Fruit fly (Drosophila melanogaster) whole organism, embryonic: ENCODE measurements around the gene dpr20.
A peak's percentile ranks its signal among the peaks of the same experiment; 100 is the strongest.

Experiments
- Atf6 ChIP-seq: fragments of 200-800 bp; sonication (Bioruptor generic); IDR thresholded peaks from 2 replicates; pipeline ENCODE4 v1.3.6; 2022; ENCODE audit warnings: missing biosample characterization, missing genetic modification characterization
- BtbVII ChIP-seq: fragments of 200-800 bp; sonication (Bioruptor generic); optimal IDR thresholded peaks from 3 replicates; lab custom pipeline; 2017; ENCODE audit warnings: missing biosample characterization, mild to moderate bottlenecking, missing genetic modification characterization
- CG10654 ChIP-seq: fragments of 200-800 bp; sonication (Bioruptor generic); optimal IDR thresholded peaks from 2 replicates; lab custom pipeline; 2016; ENCODE audit warnings: missing biosample characterization, missing genetic modification characterization
- CG11504 ChIP-seq: fragments of 200-800 bp; sonication (Bioruptor generic); optimal IDR thresholded peaks from 3 replicates; lab custom pipeline; 2019; ENCODE audit warnings: missing biosample characterization, mild to moderate bottlenecking, missing genetic modification characterization, moderate library complexity
- CG12155 ChIP-seq: fragments of 200-800 bp; sonication (Bioruptor generic); optimal IDR thresholded peaks from 3 replicates; lab custom pipeline; 2016; ENCODE audit warnings: missing biosample characterization, missing genetic modification characterization
- CG14441 ChIP-seq: fragments of 200-800 bp; sonication (Bioruptor generic); IDR thresholded peaks from 2 replicates; pipeline ENCODE4 v1.3.6; 2022; ENCODE audit warnings: missing biosample characterization, missing genetic modification characterization
- CG14710 ChIP-seq: fragments of 200-800 bp; sonication (Bioruptor generic); optimal IDR thresholded peaks from 3 replicates; lab custom pipeline; 2019; ENCODE audit warnings: missing biosample characterization, mild to moderate bottlenecking, missing genetic modification characterization, moderate library complexity
- CG15479 ChIP-seq: fragments of 200-800 bp; sonication (Bioruptor generic); optimal IDR thresholded peaks from 3 replicates; lab custom pipeline; 2019; ENCODE audit warnings: missing biosample characterization, mild to moderate bottlenecking, missing genetic modification characterization, moderate library complexity
- CG15601 ChIP-seq: fragments of 200-800 bp; sonication (Bioruptor generic); optimal IDR thresholded peaks from 3 replicates; lab custom pipeline; 2019; ENCODE audit warnings: missing biosample characterization, mild to moderate bottlenecking, missing genetic modification characterization, moderate library complexity
- CG1603 ChIP-seq: fragments of 200-800 bp; sonication (Bioruptor generic); optimal IDR thresholded peaks from 2 replicates; lab custom pipeline; 2019; ENCODE audit warnings: missing biosample characterization, mild to moderate bottlenecking, missing genetic modification characterization, moderate library complexity
- CG17186 ChIP-seq: fragments of 200-800 bp; sonication (Bioruptor generic); optimal IDR thresholded peaks from 3 replicates; lab custom pipeline; 2017; ENCODE audit warnings: missing biosample characterization, missing genetic modification reagents, missing genetic modification characterization
- CG17912 ChIP-seq: fragments of 200-800 bp; sonication (Bioruptor generic); optimal IDR thresholded peaks from 2 replicates; lab custom pipeline; 2018; ENCODE audit warnings: missing biosample characterization, mild to moderate bottlenecking, missing genetic modification characterization
- CG18599 ChIP-seq: fragments of 200-800 bp; sonication (Bioruptor generic); optimal IDR thresholded peaks from 3 replicates; lab custom pipeline; 2017; ENCODE audit warnings: missing biosample characterization, missing genetic modification characterization, mild to moderate bottlenecking, moderate library complexity, missing genetic modification reagents
- CG2712 ChIP-seq: fragments of 200-800 bp; optimal IDR thresholded peaks from 3 replicates; lab custom pipeline; 2019; ENCODE audit warnings: missing biosample characterization, mild to moderate bottlenecking, missing genetic modification characterization, moderate library complexity
- CG3065 ChIP-seq: fragments of 200-800 bp; sonication (Bioruptor generic); optimal IDR thresholded peaks from 2 replicates; lab custom pipeline; 2016; ENCODE audit warnings: missing biosample characterization, missing genetic modification characterization
- CG31388 ChIP-seq: fragments of 200-800 bp; sonication (Bioruptor generic); optimal IDR thresholded peaks from 2 replicates; lab custom pipeline; 2016; ENCODE audit warnings: missing biosample characterization, missing genetic modification characterization
- CG34376 ChIP-seq: fragments of 200-800 bp; sonication (Bioruptor generic); optimal IDR thresholded peaks from 2 replicates; lab custom pipeline; 2018; ENCODE audit warnings: missing biosample characterization, mild to moderate bottlenecking, missing genetic modification characterization
- CG4360 ChIP-seq: fragments of 200-800 bp; sonication (Bioruptor generic); IDR thresholded peaks from 2 replicates; pipeline ENCODE4 v1.3.6; 2022; ENCODE audit warnings: missing biosample characterization, missing genetic modification characterization
- CG4707 ChIP-seq: fragments of 200-800 bp; sonication (Bioruptor generic); optimal IDR thresholded peaks from 2 replicates; lab custom pipeline; 2018; ENCODE audit warnings: missing biosample characterization, mild to moderate bottlenecking, missing genetic modification characterization, moderate library complexity
- CG7928 ChIP-seq: fragments of 200-800 bp; sonication (Bioruptor generic); optimal IDR thresholded peaks from 2 replicates; lab custom pipeline; 2017; ENCODE audit warnings: missing biosample characterization, mild to moderate bottlenecking, missing genetic modification characterization
- CG7963 ChIP-seq: fragments of 200-800 bp; sonication (Bioruptor generic); IDR thresholded peaks from 3 replicates; pipeline ENCODE4 v1.3.6; 2022; ENCODE audit warnings: missing biosample characterization, missing genetic modification characterization; ENCODE audit not compliant: partially characterized antibody
- CG8359 ChIP-seq: fragments of 200-800 bp; sonication (Bioruptor generic); optimal IDR thresholded peaks from 2 replicates; lab custom pipeline; 2017; ENCODE audit warnings: missing biosample characterization, mild to moderate bottlenecking, missing genetic modification characterization, borderline replicate concordance
- Camta ChIP-seq: fragments of 200-800 bp; sonication (Bioruptor generic); optimal IDR thresholded peaks from 2 replicates; lab custom pipeline; 2016; ENCODE audit warnings: missing biosample characterization, missing genetic modification characterization
- Dfd ChIP-seq, 2 experiments: fragments of >200 bp; optimal IDR thresholded peaks; 2 replicates each; lab custom pipeline; 2017; ENCODE audit warnings: missing biosample characterization in 2 of 2, missing genetic modification characterization in 2 of 2
- Dll ChIP-seq: fragments of 200-800 bp; sonication (Bioruptor generic); IDR thresholded peaks from 4 replicates; pipeline ENCODE4 v1.3.6; 2022; ENCODE audit warnings: missing biosample characterization, missing genetic modification characterization; ENCODE audit not compliant: partially characterized antibody
- Dp ChIP-seq: fragments of 200-800 bp; sonication (Bioruptor generic); optimal IDR thresholded peaks from 2 replicates; lab custom pipeline; 2018; ENCODE audit warnings: missing biosample characterization, mild to moderate bottlenecking, missing genetic modification characterization, moderate library complexity
- Fer3 ChIP-seq: fragments of 200-800 bp; sonication (Bioruptor generic); optimal IDR thresholded peaks from 2 replicates; lab custom pipeline; 2018; ENCODE audit warnings: missing biosample characterization, mild to moderate bottlenecking, missing genetic modification characterization, moderate library complexity
- Hsf ChIP-seq: fragments of 200-800 bp; sonication (Bioruptor generic); optimal IDR thresholded peaks from 3 replicates; lab custom pipeline; 2016; ENCODE audit warnings: missing biosample characterization, missing genetic modification characterization
- Meics ChIP-seq: fragments of 200-800 bp; sonication (Bioruptor generic); optimal IDR thresholded peaks from 2 replicates; lab custom pipeline; 2017; ENCODE audit warnings: missing biosample characterization, mild to moderate bottlenecking, missing genetic modification characterization
- Mes4 ChIP-seq: fragments of 200-800 bp; sonication (Bioruptor generic); optimal IDR thresholded peaks from 2 replicates; lab custom pipeline; 2016; ENCODE audit warnings: missing biosample characterization, missing genetic modification characterization
- NK7.1 ChIP-seq: fragments of 200-800 bp; sonication (Bioruptor generic); optimal IDR thresholded peaks from 3 replicates; lab custom pipeline; 2016; ENCODE audit warnings: missing biosample characterization, missing genetic modification characterization
- Rfx ChIP-seq: fragments of 200-800 bp; sonication (Bioruptor generic); IDR thresholded peaks from 2 replicates; pipeline ENCODE4 v1.3.6; 2022; ENCODE audit warnings: missing biosample characterization, missing genetic modification characterization
- Sin3A ChIP-seq: fragments of >200 bp; optimal IDR thresholded peaks from 2 replicates; lab custom pipeline; 2018
- Spps ChIP-seq: fragments of 200-800 bp; sonication (Bioruptor generic); optimal IDR thresholded peaks from 2 replicates; lab custom pipeline; 2018; ENCODE audit warnings: missing biosample characterization, mild to moderate bottlenecking, missing genetic modification characterization
- Stat92E ChIP-seq, 3 experiments: fragments of >200 bp in 2 of 3; fragments of 200-800 bp in 1 of 3; sonication (Bioruptor generic) in 1 of 3; optimal IDR thresholded peaks; 2 replicates each; lab custom pipeline; 2017 to 2019; ENCODE audit warnings: missing biosample characterization in 3 of 3, missing genetic modification characterization in 3 of 3, mild to moderate bottlenecking in 1 of 3, moderate library complexity in 1 of 3
- al ChIP-seq: fragments of 200-800 bp; sonication (Bioruptor generic); IDR thresholded peaks from 2 replicates; pipeline ENCODE4 v1.3.6; 2022; ENCODE audit warnings: missing biosample characterization, missing genetic modification characterization
- ash1 ChIP-seq: fragments of 200-800 bp; sonication (Bioruptor generic); optimal IDR thresholded peaks from 2 replicates; lab custom pipeline; 2018; ENCODE audit warnings: missing biosample characterization, mild to moderate bottlenecking, missing genetic modification characterization
- bsh ChIP-seq, 2 experiments: fragments of 200-800 bp; sonication (Bioruptor generic); optimal IDR thresholded peaks; 2 replicates each; lab custom pipeline; 2017 to 2018; ENCODE audit warnings: mild to moderate bottlenecking in 2 of 2, missing biosample characterization in 2 of 2, missing genetic modification characterization in 2 of 2, moderate library complexity in 1 of 2
- cas ChIP-seq: fragments of 200-800 bp; sonication (Bioruptor generic); IDR thresholded peaks from 2 replicates; pipeline ENCODE4 v1.3.6; 2022; ENCODE audit warnings: missing biosample characterization, missing genetic modification characterization
- cato ChIP-seq: fragments of 200-800 bp; sonication (Bioruptor generic); optimal IDR thresholded peaks from 2 replicates; lab custom pipeline; 2016; ENCODE audit warnings: missing biosample characterization, missing genetic modification characterization, borderline replicate concordance
- chn ChIP-seq: fragments of 200-800 bp; sonication (Bioruptor generic); optimal IDR thresholded peaks from 2 replicates; lab custom pipeline; 2016; ENCODE audit warnings: missing biosample characterization, missing genetic modification characterization
- ci ChIP-seq: fragments of 200-800 bp; sonication (Bioruptor generic); IDR thresholded peaks from 3 replicates; pipeline ENCODE4 v1.3.6; 2022; ENCODE audit warnings: missing biosample characterization, missing genetic modification characterization
- dati ChIP-seq: fragments of 200-800 bp; sonication (Bioruptor generic); IDR thresholded peaks from 2 replicates; pipeline ENCODE4 v1.3.6; 2022; ENCODE audit warnings: missing biosample characterization, missing genetic modification characterization
- emc ChIP-seq: fragments of 200-800 bp; sonication (Bioruptor generic); optimal IDR thresholded peaks from 2 replicates; lab custom pipeline; 2016; ENCODE audit warnings: missing biosample characterization, missing genetic modification characterization
- hkb ChIP-seq, 2 experiments: fragments of 200-800 bp in 1 of 2; fragments of >200 bp in 1 of 2; sonication (Bioruptor generic) in 1 of 2; IDR thresholded peaks in 1 of 2; optimal IDR thresholded peaks in 1 of 2; 2 replicates each; pipeline versions ENCODE4 v1.3.6 to Lab custom; 2017 to 2022; ENCODE audit warnings: missing biosample characterization in 1 of 2, missing genetic modification characterization in 1 of 2
- nau ChIP-seq: fragments of 200-800 bp; sonication (Bioruptor generic); optimal IDR thresholded peaks from 3 replicates; lab custom pipeline; 2017; ENCODE audit warnings: missing biosample characterization, mild to moderate bottlenecking, missing genetic modification characterization, missing genetic modification reagents
- stwl ChIP-seq: fragments of 200-800 bp; sonication (Bioruptor generic); optimal IDR thresholded peaks from 3 replicates; lab custom pipeline; 2018; ENCODE audit warnings: missing biosample characterization, mild to moderate bottlenecking, missing genetic modification characterization, moderate library complexity
- tna ChIP-seq: fragments of 200-800 bp; sonication (Bioruptor generic); IDR thresholded peaks from 2 replicates; pipeline ENCODE4 v1.3.6; 2022; ENCODE audit warnings: missing biosample characterization, missing genetic modification characterization; ENCODE audit not compliant: partially characterized antibody
- tup ChIP-seq: fragments of 200-800 bp; sonication (Bioruptor generic); optimal IDR thresholded peaks from 2 replicates; lab custom pipeline; 2016; ENCODE audit warnings: missing biosample characterization, mild to moderate bottlenecking, missing genetic modification characterization, moderate library complexity
- wek ChIP-seq: fragments of 200-800 bp; sonication (Bioruptor generic); optimal IDR thresholded peaks from 3 replicates; lab custom pipeline; 2018; ENCODE audit warnings: missing biosample characterization, mild to moderate bottlenecking, missing genetic modification characterization, moderate library complexity

dpr20 gene

dm6 chr3L:851061-851460, 6.0 kb downstream of the dpr20 start, which contains the start of gene Dci (continued):
- peak; percentile 83 for TF ChIP-seq Sin3A
- TF ChIP-seq CG10654 (GFP tag; lab: Kevin White, UChicago), result peak; percentile 75
- no peak for TF ChIP-seq Spps (tag; lab: Kevin White, UChicago)
- TF ChIP-seq BtbVII (GFP tag; lab: Kevin White, UChicago), result no peak
- TF ChIP-seq CG1603 (tag; lab: Kevin White, UChicago), result peak; percentile 82
- peak; percentile 75 for TF ChIP-seq al
- no peak for TF ChIP-seq CG31388 (GFP tag; lab: Kevin White, UChicago)
- TF ChIP-seq CG2712 (tag; lab: Kevin White, UChicago), result peak; percentile 68
- peak; percentile 74 for TF ChIP-seq cas (GFP tag; lab: Robert Waterston, UW)
- TF ChIP-seq Rfx (GFP tag; lab: Robert Waterston, UW), result peak; percentile 87
- peak in 1 of 2 experiments; percentile 73 for TF ChIP-seq bsh (GFP tag; optimal IDR thresholded peaks at IDR 0.05; lab: Kevin White, UChicago)
- TF ChIP-seq ash1 (GFP tag; lab: Kevin White, UChicago), result no peak
- no peak for TF ChIP-seq nau (GFP tag; lab: Kevin White, UChicago)
- peak; percentile 29 for TF ChIP-seq CG17186 (GFP tag; lab: Kevin White, UChicago)
- no peak for TF ChIP-seq CG8359 (GFP tag; lab: Kevin White, UChicago)
- TF ChIP-seq Camta, result peak; percentile 73
- no peak for TF ChIP-seq NK7.1 (GFP tag; lab: Kevin White, UChicago)
- peak; percentile 65; the same call in 1 of the 2 replicates for TF ChIP-seq tna (GFP tag; lab: Robert Waterston, UW)
- no peak for TF ChIP-seq CG15479 (GFP tag; lab: Kevin White, UChicago)
- peak; percentile 53 for TF ChIP-seq CG14710
- TF ChIP-seq tup (GFP tag; lab: Kevin White, UChicago), result peak; percentile 63
- TF ChIP-seq ci, result peak; percentile 81
- TF ChIP-seq Meics (GFP tag; lab: Kevin White, UChicago), result peak; percentile 54
- TF ChIP-seq CG17912 (GFP tag; lab: Kevin White, UChicago), result no peak
- TF ChIP-seq CG18599 (GFP tag; lab: Kevin White, UChicago), result peak; percentile 72
- no peak for TF ChIP-seq CG4360 (GFP tag; lab: Robert Waterston, UW)
- peak; percentile 39 for TF ChIP-seq Mes4 (GFP tag; lab: Kevin White, UChicago)
- no peak for TF ChIP-seq dati (GFP tag; lab: Robert Waterston, UW)
- peak; percentile 93 for TF ChIP-seq Dll (GFP tag; lab: Robert Waterston, UW)
- TF ChIP-seq CG4707 (GFP tag; lab: Kevin White, UChicago), result no peak
- peak; percentile 65 for TF ChIP-seq CG7963 (GFP tag; lab: Robert Waterston, UW)
- peak; percentile 84 for TF ChIP-seq Hsf
- no peak for TF ChIP-seq Fer3
- TF ChIP-seq CG34376 (GFP tag; lab: Kevin White, UChicago), result no peak
- TF ChIP-seq hkb (optimal IDR thresholded peaks at IDR 0.05; lab: Kevin White, UChicago), result peak; percentile 63
- TF ChIP-seq hkb (GFP tag; IDR thresholded peaks at IDR 0.05; lab: Robert Waterston, UW), result peak; percentile 74
- TF ChIP-seq CG15601 (tag; lab: Kevin White, UChicago), result no peak
- TF ChIP-seq CG7928 (GFP tag; lab: Kevin White, UChicago), result peak; percentile 32
- peak; percentile 30 for TF ChIP-seq stwl (tag; lab: Kevin White, UChicago)
- TF ChIP-seq CG12155 (GFP tag; lab: Kevin White, UChicago), result peak; percentile 72
- TF ChIP-seq chn, result peak; percentile 77
- no peak for TF ChIP-seq emc
- TF ChIP-seq cato (GFP tag; lab: Kevin White, UChicago), result peak; percentile 48
- no peak for TF ChIP-seq CG3065 (GFP tag; lab: Kevin White, UChicago)
- TF ChIP-seq CG14441 (GFP tag; lab: Robert Waterston, UW), result peak; percentile 87
- no peak for TF ChIP-seq Stat92E (GFP tag; optimal IDR thresholded peaks at IDR 0.05; lab: Kevin White, UChicago)
- TF ChIP-seq Dfd (GFP tag; optimal IDR thresholded peaks at IDR 0.05; lab: Kevin White, UChicago), result no peak
- TF ChIP-seq wek (GFP tag; lab: Kevin White, UChicago), result peak; percentile 97
- peak; percentile 76 for TF ChIP-seq Atf6 (GFP tag; lab: Robert Waterston, UW)
- TF ChIP-seq Dp, result peak; percentile 87
- no peak for TF ChIP-seq CG11504
